Fruit fly (Drosophila melanogaster) whole organism, prepupa: Measurements from ENCODE around the gene PGRP-LD.
A peak's percentile ranks its signal among the peaks of the same experiment; 100 is the strongest.

ENCODE experiments used
- Blimp-1 ChIP-seq: fragments of 200-800 bp; sonication (Bioruptor generic); optimal IDR thresholded peaks from 3 replicates; lab custom pipeline; 2017; ENCODE audit warnings: missing biosample characterization, missing genetic modification characterization, mild to moderate bottlenecking, moderate library complexity, missing genetic modification reagents
- CG10631 ChIP-seq: fragments of 200-800 bp; sonication (Bioruptor generic); optimal IDR thresholded peaks from 2 replicates; lab custom pipeline; 2016; ENCODE audit warnings: missing biosample characterization, missing genetic modification characterization
- CG11294 ChIP-seq: fragments of 200-800 bp; sonication (Bioruptor generic); IDR thresholded peaks from 2 replicates; pipeline ENCODE4 v1.3.6; 2022; ENCODE audit warnings: missing biosample characterization, missing genetic modification characterization
- CG11902 ChIP-seq: fragments of 200-800 bp; sonication (Bioruptor generic); optimal IDR thresholded peaks from 3 replicates; lab custom pipeline; 2016; ENCODE audit warnings: missing biosample characterization, missing genetic modification characterization
- CG15336 ChIP-seq: fragments of 200-800 bp; sonication (Bioruptor generic); IDR thresholded peaks from 2 replicates; pipeline ENCODE4 v1.3.6; 2022; ENCODE audit warnings: missing biosample characterization, missing genetic modification characterization
- CG1621 ChIP-seq: fragments of 200-800 bp; sonication (Bioruptor generic); optimal IDR thresholded peaks from 3 replicates; lab custom pipeline; 2018; ENCODE audit warnings: missing biosample characterization, mild to moderate bottlenecking, missing genetic modification characterization
- CG31627 ChIP-seq: fragments of 200-800 bp; sonication (Bioruptor generic); optimal IDR thresholded peaks from 3 replicates; lab custom pipeline; 2016; ENCODE audit warnings: missing biosample characterization, missing genetic modification characterization
- CG32006 ChIP-seq: fragments of 200-800 bp; sonication (Bioruptor generic); optimal IDR thresholded peaks from 3 replicates; lab custom pipeline; 2017; ENCODE audit warnings: missing biosample characterization, mild to moderate bottlenecking, missing genetic modification characterization
- CG3919 ChIP-seq: fragments of 200-800 bp; sonication (Bioruptor generic); optimal IDR thresholded peaks from 3 replicates; lab custom pipeline; 2016; ENCODE audit warnings: missing biosample characterization, missing genetic modification characterization
- CG6163 ChIP-seq: fragments of 200-800 bp; sonication (Bioruptor generic); IDR thresholded peaks from 3 replicates; pipeline ENCODE4 v1.3.6; 2022; ENCODE audit warnings: missing biosample characterization, missing genetic modification characterization
- CG6276 ChIP-seq: fragments of 200-800 bp; sonication (Bioruptor generic); optimal IDR thresholded peaks from 2 replicates; lab custom pipeline; 2017; ENCODE audit warnings: missing biosample characterization, mild to moderate bottlenecking, missing genetic modification characterization
- CG6808 ChIP-seq: fragments of 200-800 bp; sonication (Bioruptor generic); optimal IDR thresholded peaks from 3 replicates; lab custom pipeline; 2017; ENCODE audit warnings: missing biosample characterization, missing genetic modification characterization, mild to moderate bottlenecking, moderate library complexity, missing genetic modification reagents
- CG6854 ChIP-seq: fragments of 200-800 bp; sonication (Bioruptor generic); optimal IDR thresholded peaks from 2 replicates; lab custom pipeline; 2017; ENCODE audit warnings: missing biosample characterization, mild to moderate bottlenecking, missing genetic modification characterization
- CG7368 ChIP-seq: fragments of 200-800 bp; sonication (Bioruptor generic); optimal IDR thresholded peaks from 3 replicates; lab custom pipeline; 2016; ENCODE audit warnings: missing biosample characterization, missing genetic modification characterization
- CG8119 ChIP-seq: fragments of 200-800 bp; sonication (Bioruptor generic); IDR thresholded peaks from 3 replicates; pipeline ENCODE4 v1.3.6; 2022; ENCODE audit warnings: missing biosample characterization, missing genetic modification characterization
- CG8319 ChIP-seq: fragments of 200-800 bp; sonication (Bioruptor generic); optimal IDR thresholded peaks from 3 replicates; lab custom pipeline; 2016; ENCODE audit warnings: missing biosample characterization, missing genetic modification characterization
- CG8632 ChIP-seq: fragments of 200-800 bp; sonication (Bioruptor generic); optimal IDR thresholded peaks from 3 replicates; lab custom pipeline; 2016; ENCODE audit warnings: missing biosample characterization, missing genetic modification characterization
- CG9139 ChIP-seq: fragments of 200-800 bp; sonication (Bioruptor generic); optimal IDR thresholded peaks from 3 replicates; lab custom pipeline; 2017; ENCODE audit warnings: missing biosample characterization, mild to moderate bottlenecking, missing genetic modification characterization
- Eip75B ChIP-seq: fragments of 200-800 bp; sonication (Bioruptor generic); optimal IDR thresholded peaks from 3 replicates; lab custom pipeline; 2016; ENCODE audit warnings: missing biosample characterization, missing genetic modification characterization
- Eip78C ChIP-seq: fragments of 200-800 bp; sonication (Bioruptor generic); peaks from one replicate; lab custom pipeline; 2016; ENCODE audit warnings: missing biosample characterization, missing genetic modification characterization
- Eip93F ChIP-seq: fragments of 200-800 bp; sonication (Bioruptor generic); optimal IDR thresholded peaks from 2 replicates; lab custom pipeline; 2016; ENCODE audit warnings: missing biosample characterization, mild to moderate bottlenecking, missing genetic modification characterization
- Ets21C ChIP-seq: fragments of 200-800 bp; sonication (Bioruptor generic); optimal IDR thresholded peaks from 3 replicates; lab custom pipeline; 2016; ENCODE audit warnings: missing biosample characterization, missing genetic modification characterization
- Gug ChIP-seq: fragments of 200-800 bp; sonication (Bioruptor generic); IDR thresholded peaks from 2 replicates; pipeline ENCODE4 v1.3.6; 2022; ENCODE audit warnings: missing biosample characterization, missing genetic modification characterization
- Hr38 ChIP-seq: sonication (Bioruptor generic); optimal IDR thresholded peaks from 2 replicates; lab custom pipeline; 2016; ENCODE audit warnings: missing biosample characterization, missing genetic modification characterization
- Hr39 ChIP-seq: fragments of 200-800 bp; sonication (Bioruptor generic); optimal IDR thresholded peaks from 2 replicates; lab custom pipeline; 2016; ENCODE audit warnings: missing biosample characterization, missing genetic modification characterization
- Hr4 ChIP-seq: fragments of 200-800 bp; sonication (Bioruptor generic); optimal IDR thresholded peaks from 3 replicates; lab custom pipeline; 2016; ENCODE audit warnings: missing biosample characterization, missing genetic modification characterization
- Lpt ChIP-seq: fragments of 200-800 bp; sonication (Bioruptor generic); optimal IDR thresholded peaks from 3 replicates; lab custom pipeline; 2016; ENCODE audit warnings: missing biosample characterization, missing genetic modification characterization
- Met ChIP-seq: fragments of 200-800 bp; sonication (Bioruptor generic); optimal IDR thresholded peaks from 3 replicates; lab custom pipeline; 2016; ENCODE audit warnings: missing biosample characterization, missing genetic modification characterization
- Sox102F ChIP-seq: fragments of 200-800 bp; sonication (Bioruptor generic); optimal IDR thresholded peaks from 2 replicates; lab custom pipeline; 2016; ENCODE audit warnings: missing biosample characterization, mild to moderate bottlenecking, missing genetic modification characterization
- Sox15 ChIP-seq: fragments of 200-800 bp; sonication (Bioruptor generic); optimal IDR thresholded peaks from 3 replicates; lab custom pipeline; 2016; ENCODE audit warnings: missing biosample characterization, missing genetic modification characterization
- acj6 ChIP-seq: fragments of 200-800 bp; sonication (Bioruptor generic); optimal IDR thresholded peaks from 3 replicates; lab custom pipeline; 2016; ENCODE audit warnings: missing biosample characterization, missing genetic modification characterization
- dsx ChIP-seq: fragments of 200-800 bp; optimal IDR thresholded peaks from 3 replicates; lab custom pipeline; 2019; ENCODE audit warnings: missing biosample characterization, mild to moderate bottlenecking, missing genetic modification characterization, moderate library complexity; ENCODE audit not compliant: poor library complexity, severe bottlenecking
- esn ChIP-seq: fragments of 200-800 bp; sonication (Bioruptor generic); optimal IDR thresholded peaks from 2 replicates; lab custom pipeline; 2016; ENCODE audit warnings: missing biosample characterization, mild to moderate bottlenecking, missing genetic modification characterization, moderate library complexity
- fd59A ChIP-seq: fragments of 200-800 bp; sonication (Bioruptor generic); optimal IDR thresholded peaks from 2 replicates; lab custom pipeline; 2017; ENCODE audit warnings: missing biosample characterization, mild to moderate bottlenecking, missing genetic modification characterization, missing genetic modification reagents
- fkh ChIP-seq: fragments of 200-800 bp; sonication (Bioruptor generic); optimal IDR thresholded peaks from 3 replicates; lab custom pipeline; 2017; ENCODE audit warnings: missing biosample characterization, mild to moderate bottlenecking, missing genetic modification characterization, moderate library complexity
- lz ChIP-seq: fragments of 200-800 bp; sonication (Bioruptor generic); optimal IDR thresholded peaks from 3 replicates; lab custom pipeline; 2016; ENCODE audit warnings: missing biosample characterization, missing genetic modification characterization
- net ChIP-seq: fragments of 200-800 bp; sonication (Bioruptor generic); optimal IDR thresholded peaks from 3 replicates; lab custom pipeline; 2016; ENCODE audit warnings: missing biosample characterization, missing genetic modification characterization
- pdm3 ChIP-seq: fragments of 200-800 bp; sonication (Bioruptor generic); optimal IDR thresholded peaks from 3 replicates; lab custom pipeline; 2016; ENCODE audit warnings: missing biosample characterization, missing genetic modification characterization
- spab ChIP-seq: fragments of 200-800 bp; sonication (Bioruptor generic); optimal IDR thresholded peaks from 2 replicates; lab custom pipeline; 2017; ENCODE audit warnings: missing biosample characterization, mild to moderate bottlenecking, missing genetic modification characterization, missing genetic modification reagents
- ss ChIP-seq, 2 experiments: fragments of 200-800 bp; sonication (Bioruptor generic); optimal IDR thresholded peaks; 2 replicates in 1 of 2; 3 replicates in 1 of 2; lab custom pipeline; 2017 to 2018; ENCODE audit warnings: mild to moderate bottlenecking in 2 of 2, missing biosample characterization in 2 of 2, missing genetic modification characterization in 2 of 2, moderate library complexity in 1 of 2
- svp ChIP-seq: fragments of 200-800 bp; sonication (Bioruptor generic); peaks from one replicate; lab custom pipeline; 2016; ENCODE audit warnings: missing biosample characterization, missing genetic modification characterization
- topi ChIP-seq: fragments of 200-800 bp; sonication (Bioruptor generic); optimal IDR thresholded peaks from 3 replicates; lab custom pipeline; 2016; ENCODE audit warnings: missing biosample characterization, missing genetic modification characterization
- vri ChIP-seq: fragments of 200-800 bp; sonication (Bioruptor generic); optimal IDR thresholded peaks from 3 replicates; lab custom pipeline; 2016; ENCODE audit warnings: missing biosample characterization, mild to moderate bottlenecking, missing genetic modification characterization

PGRP-LD gene

dm6 chr3L:5810633-5811341 lies 30.9 kb downstream of the PGRP-LD start, which contains the start of the genes S6k and kri (continued):
- TF ChIP-seq Eip93F (GFP tag; lab: Kevin White, UChicago) (no peak), CG11294 (GFP tag; lab: Robert Waterston, UW) (no peak), dsx (GFP tag; lab: Kevin White, UChicago) (peak; percentile 43), CG8319 (GFP tag; lab: Kevin White, UChicago) (no peak), Lpt (peak; percentile 4), esn (GFP tag; lab: Kevin White, UChicago) (no peak), vri (GFP tag; lab: Kevin White, UChicago) (peak; percentile 91), pdm3 (GFP tag; lab: Kevin White, UChicago) (peak; percentile 5)
- TF ChIP-seq, all 60 proteins: peak for 24

- TF ChIP-seq CG7368 (GFP tag; lab: Kevin White, UChicago), result no peak
- TF ChIP-seq CG6808 (GFP tag; lab: Kevin White, UChicago), result peak; percentile 100
- peak; percentile 53 for TF ChIP-seq fkh (GFP tag; lab: Kevin White, UChicago)
Observed at dm6 chr3L:5813016-5813415, 33.2 kb downstream of the PGRP-LD start, which contains the start of gene mad2. mad2 (minus strand) TSS chr3L:5813093.

- TF ChIP-seq CG11902 (GFP tag; lab: Kevin White, UChicago) (no peak), pdm3 (GFP tag; lab: Kevin White, UChicago) (no peak), Eip78C (GFP tag; lab: Kevin White, UChicago) (peak; percentile 26), svp (GFP tag; lab: Kevin White, UChicago) (peak; percentile 67)
Observed at dm6 chr3L:5817177-5817576, 37.3 kb downstream of the PGRP-LD start.

dm6 chr3L:5819310-5819709 lies 39.5 kb downstream of the PGRP-LD start:
- TF ChIP-seq Met (GFP tag; lab: Kevin White, UChicago), result peak; percentile 33
- TF ChIP-seq CG7368 (GFP tag; lab: Kevin White, UChicago), result no peak
- peak; percentile 34 for TF ChIP-seq Sox15 (GFP tag; lab: Kevin White, UChicago)
- no peak for TF ChIP-seq CG8319 (GFP tag; lab: Kevin White, UChicago)
- peak; percentile 49 for TF ChIP-seq topi (GFP tag; lab: Kevin White, UChicago)
- no peak for TF ChIP-seq CG6163 (GFP tag; lab: Robert Waterston, UW)
- peak; percentile 13 for TF ChIP-seq CG3919 (GFP tag; lab: Kevin White, UChicago)
- no peak for TF ChIP-seq Eip93F (GFP tag; lab: Kevin White, UChicago)
- TF ChIP-seq CG8119 (GFP tag; lab: Robert Waterston, UW), result no peak; the same call in 2 of the 3 replicates
- TF ChIP-seq CG11902 (GFP tag; lab: Kevin White, UChicago), result peak; percentile 40
- peak; percentile 26 for TF ChIP-seq CG8632 (GFP tag; lab: Kevin White, UChicago)
- TF ChIP-seq ss (GFP tag; optimal IDR thresholded peaks at IDR 0.05; lab: Kevin White, UChicago), result no peak
- TF ChIP-seq acj6 (GFP tag; lab: Kevin White, UChicago), result peak; percentile 41
- TF ChIP-seq pdm3 (GFP tag; lab: Kevin White, UChicago), result peak; percentile 43
- peak; percentile 43; the same call in 1 of the 2 replicates for TF ChIP-seq CG15336
- TF ChIP-seq spab (GFP tag; lab: Kevin White, UChicago), result no peak
- no peak for TF ChIP-seq fkh (GFP tag; lab: Kevin White, UChicago)
- peak; percentile 65 for TF ChIP-seq Hr39 (GFP tag; lab: Kevin White, UChicago)
- TF ChIP-seq lz, result peak; percentile 47
- TF ChIP-seq CG32006 (GFP tag; lab: Kevin White, UChicago), result peak; percentile 55
- no peak; the same call in 1 of the 2 replicates for TF ChIP-seq Gug (GFP tag; lab: Robert Waterston, UW)
- TF ChIP-seq Hr38 (GFP tag; lab: Kevin White, UChicago), result no peak
- TF ChIP-seq Ets21C, result peak; percentile 48
- peak; percentile 58 for TF ChIP-seq CG31627 (GFP tag; lab: Kevin White, UChicago)
- no peak for TF ChIP-seq Eip75B (GFP tag; lab: Kevin White, UChicago)
- TF ChIP-seq CG1621 (tag; lab: Kevin White, UChicago), result no peak
- peak; percentile 19 for TF ChIP-seq CG10631 (GFP tag; lab: Kevin White, UChicago)
- TF ChIP-seq svp (GFP tag; lab: Kevin White, UChicago), result peak; percentile 73
- TF ChIP-seq dsx (GFP tag; lab: Kevin White, UChicago), result no peak
- no peak for TF ChIP-seq CG6276 (GFP tag; lab: Kevin White, UChicago)
- no peak for TF ChIP-seq CG6854
- TF ChIP-seq CG9139, result no peak
- no peak for TF ChIP-seq Blimp-1 (GFP tag; lab: Kevin White, UChicago)
- TF ChIP-seq fd59A (GFP tag; lab: Kevin White, UChicago), result no peak
- TF ChIP-seq net (GFP tag; lab: Kevin White, UChicago), result no peak
- no peak for TF ChIP-seq Sox102F (GFP tag; lab: Kevin White, UChicago)
- peak; percentile 51 for TF ChIP-seq Hr4
- TF ChIP-seq Eip78C (GFP tag; lab: Kevin White, UChicago), result peak; percentile 80
